Fruit fly (Drosophila melanogaster) whole organism, wandering third instar larva: ENCODE measurements around the gene slif.

ENCODE experiments used
- CG32264 ChIP-seq: fragments of 200-800 bp; sonication (Bioruptor generic); optimal IDR thresholded peaks from 2 replicates; lab custom pipeline; 2016; ENCODE audit warnings: missing biosample characterization, missing genetic modification characterization
- CrebA ChIP-seq: fragments of 200-800 bp; sonication (Bioruptor generic); optimal IDR thresholded peaks from 2 replicates; lab custom pipeline; 2016; ENCODE audit warnings: missing biosample characterization, mild to moderate bottlenecking, missing genetic modification characterization, borderline replicate concordance
- Dfd ChIP-seq: fragments of >200 bp; optimal IDR thresholded peaks from 2 replicates; lab custom pipeline; 2017; ENCODE audit warnings: missing biosample characterization, missing genetic modification characterization
- Dif ChIP-seq: fragments of 200-275, 200-300 bp; sonication (Bioruptor generic); optimal IDR thresholded peaks from 2 replicates; lab custom pipeline; 2018; ENCODE audit warnings: missing biosample characterization, missing genetic modification characterization; ENCODE audit not compliant: partially characterized antibody
- GATAd ChIP-seq: sonication (Bioruptor generic); optimal IDR thresholded peaks from 2 replicates; lab custom pipeline; 2016; ENCODE audit warnings: missing biosample characterization, missing genetic modification characterization
- HLH106 ChIP-seq: fragments of 200-800 bp; optimal IDR thresholded peaks from 3 replicates; lab custom pipeline; 2019; ENCODE audit warnings: missing biosample characterization, mild to moderate bottlenecking, missing genetic modification characterization, moderate library complexity
- Hnf4 ChIP-seq: fragments of 200-800 bp; sonication (Bioruptor generic); optimal IDR thresholded peaks from 2 replicates; lab custom pipeline; 2016; ENCODE audit warnings: missing biosample characterization, mild to moderate bottlenecking, missing genetic modification characterization
- Hr78 ChIP-seq: fragments of >200 bp; optimal IDR thresholded peaks from 2 replicates; lab custom pipeline; 2017; ENCODE audit warnings: missing biosample characterization, missing genetic modification characterization
- Hr83 ChIP-seq: fragments of 200-300 bp; sonication (Bioruptor generic); optimal IDR thresholded peaks from 2 replicates; lab custom pipeline; 2016; ENCODE audit warnings: missing biosample characterization, mild to moderate bottlenecking, missing genetic modification characterization, moderate library complexity; ENCODE audit not compliant: poor library complexity, severe bottlenecking
- Mio ChIP-seq: sonication (Bioruptor generic); optimal IDR thresholded peaks from 2 replicates; lab custom pipeline; 2016; ENCODE audit warnings: missing biosample characterization, missing genetic modification characterization
- Myc ChIP-seq: fragments of >200 bp; optimal IDR thresholded peaks from 2 replicates; lab custom pipeline; 2017
- OdsH ChIP-seq: fragments of 200-800 bp; sonication (Bioruptor generic); optimal IDR thresholded peaks from 2 replicates; lab custom pipeline; 2016; ENCODE audit warnings: missing biosample characterization, mild to moderate bottlenecking, missing genetic modification characterization
- Rel ChIP-seq, 2 experiments: fragments of 200-800 bp; sonication (Bioruptor generic) in 1 of 2; optimal IDR thresholded peaks; 2 replicates in 1 of 2; 3 replicates in 1 of 2; lab custom pipeline; 2016 to 2019; ENCODE audit warnings: mild to moderate bottlenecking in 2 of 2, missing biosample characterization in 2 of 2, missing genetic modification characterization in 2 of 2, moderate library complexity in 1 of 2
- Sp1 ChIP-seq: fragments of 200-800 bp; sonication (Bioruptor generic); optimal IDR thresholded peaks from 3 replicates; lab custom pipeline; 2019; ENCODE audit warnings: missing biosample characterization, mild to moderate bottlenecking, missing genetic modification characterization, moderate library complexity
- Vsx2 ChIP-seq: fragments of 200-300, 225-300 bp; sonication (Bioruptor generic); optimal IDR thresholded peaks from 2 replicates; lab custom pipeline; 2018; ENCODE audit warnings: missing biosample characterization, missing genetic modification characterization; ENCODE audit not compliant: partially characterized antibody
- br ChIP-seq: fragments of 200-800 bp; sonication (Bioruptor generic); optimal IDR thresholded peaks from 2 replicates; lab custom pipeline; 2016; ENCODE audit warnings: missing biosample characterization, missing genetic modification characterization
- brk ChIP-seq: fragments of 200-800 bp; sonication (Bioruptor generic); optimal IDR thresholded peaks from 2 replicates; lab custom pipeline; 2016; ENCODE audit warnings: missing biosample characterization, mild to moderate bottlenecking, missing genetic modification characterization
- dl ChIP-seq, 2 experiments: fragments of 175-275, 200-275 bp in 1 of 2; fragments of 200-275 bp in 1 of 2; sonication (Bioruptor generic); optimal IDR thresholded peaks; lab custom pipeline; 2018; ENCODE audit warnings: mild to moderate bottlenecking in 2 of 2, missing biosample characterization in 2 of 2, missing genetic modification characterization in 2 of 2, moderate library complexity in 2 of 2; ENCODE audit not compliant: partially characterized antibody in 2 of 2, insufficient read depth in 1 of 2
- dmrt93B ChIP-seq: fragments of 200-800 bp; sonication (Bioruptor generic); optimal IDR thresholded peaks from 2 replicates; lab custom pipeline; 2018; ENCODE audit warnings: missing biosample characterization, mild to moderate bottlenecking, missing genetic modification characterization
- dsf ChIP-seq: sonication (Bioruptor generic); optimal IDR thresholded peaks from 2 replicates; lab custom pipeline; 2016; ENCODE audit warnings: missing biosample characterization, missing genetic modification characterization, borderline replicate concordance
- foxo ChIP-seq, 2 experiments: fragments of 200-800 bp; sonication (Bioruptor generic); optimal IDR thresholded peaks; 2 replicates in 1 of 2; 3 replicates in 1 of 2; lab custom pipeline; 2016 to 2017; ENCODE audit warnings: missing biosample characterization in 2 of 2, missing genetic modification characterization in 2 of 2
- fru ChIP-seq: fragments of 200-800 bp; sonication (Bioruptor generic); optimal IDR thresholded peaks from 3 replicates; lab custom pipeline; 2016; ENCODE audit warnings: missing biosample characterization, mild to moderate bottlenecking, missing genetic modification characterization
- h ChIP-seq: fragments of 200-800 bp; sonication (Bioruptor generic); optimal IDR thresholded peaks from 3 replicates; lab custom pipeline; 2016; ENCODE audit warnings: missing biosample characterization, mild to moderate bottlenecking, missing genetic modification characterization
- jim ChIP-seq: fragments of 175-275, 200-325 bp; sonication (Bioruptor generic); optimal IDR thresholded peaks from 2 replicates; lab custom pipeline; 2016; ENCODE audit warnings: missing biosample characterization, mild to moderate bottlenecking, missing genetic modification characterization
- lola ChIP-seq: fragments of >200 bp; optimal IDR thresholded peaks from 2 replicates; lab custom pipeline; 2017; ENCODE audit warnings: missing biosample characterization, missing genetic modification characterization
- psq ChIP-seq: fragments of 200-800 bp; sonication (Bioruptor generic); optimal IDR thresholded peaks from 3 replicates; lab custom pipeline; 2017; ENCODE audit warnings: missing biosample characterization, mild to moderate bottlenecking, missing genetic modification characterization, moderate library complexity
- rgr ChIP-seq: fragments of 200-800 bp; sonication (Bioruptor generic); optimal IDR thresholded peaks from 3 replicates; lab custom pipeline; 2016; ENCODE audit warnings: missing biosample characterization, mild to moderate bottlenecking, missing genetic modification characterization
- sage ChIP-seq: fragments of 200-800 bp; sonication (Bioruptor generic); optimal IDR thresholded peaks from 2 replicates; lab custom pipeline; 2016; ENCODE audit warnings: missing biosample characterization, mild to moderate bottlenecking, missing genetic modification characterization
- tai ChIP-seq: sonication (Bioruptor generic); optimal IDR thresholded peaks from 2 replicates; lab custom pipeline; 2016; ENCODE audit warnings: missing biosample characterization, missing genetic modification characterization
- usp ChIP-seq: fragments of >200 bp; optimal IDR thresholded peaks from 2 replicates; lab custom pipeline; 2017; ENCODE audit warnings: missing biosample characterization, missing genetic modification characterization

The slif gene

DNA sequence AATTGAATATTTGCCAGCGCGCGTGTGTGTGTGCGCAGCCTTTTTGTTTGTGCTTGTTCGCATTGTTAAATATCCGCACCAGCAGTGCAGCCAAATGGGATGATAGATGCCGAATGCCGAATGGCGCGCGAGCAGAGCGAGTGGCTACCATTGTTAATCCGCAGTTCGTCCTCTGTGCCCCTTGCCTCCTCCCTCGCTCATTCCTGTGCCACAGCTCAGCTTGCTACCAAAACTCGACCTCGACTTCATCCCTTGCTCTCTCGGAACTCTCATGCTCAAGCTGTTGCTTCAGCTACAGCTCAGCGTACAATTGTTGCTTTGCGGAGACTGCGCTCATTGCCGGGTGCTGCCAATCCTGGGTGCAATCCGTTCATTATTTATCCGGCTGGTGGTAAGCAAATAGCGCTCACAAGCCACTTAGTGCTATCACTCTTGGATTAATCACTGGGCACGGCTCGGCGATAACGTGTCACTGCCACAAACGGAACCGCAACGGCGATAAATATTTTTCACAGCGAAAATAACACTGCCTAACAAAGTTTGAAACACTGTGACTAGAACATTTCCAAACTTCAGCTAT, 28.6 kb downstream of the slif start:
- TF ChIP-seq Myc = no peak
- no peak for TF ChIP-seq Hr83 (GFP tag; lab: Kevin White, UChicago)
- TF ChIP-seq GATAd (GFP tag; lab: Kevin White, UChicago) = no peak
- TF ChIP-seq Hr78 (GFP tag; lab: Kevin White, UChicago) = no peak
- TF ChIP-seq sage (GFP tag; lab: Kevin White, UChicago) = no peak
- no peak for TF ChIP-seq jim
- no peak for TF ChIP-seq Mio (GFP tag; lab: Kevin White, UChicago)
- no peak for TF ChIP-seq h (GFP tag; lab: Kevin White, UChicago)
- no peak for TF ChIP-seq dmrt93B (GFP tag; lab: Kevin White, UChicago)
- no peak for TF ChIP-seq CrebA (GFP tag; lab: Kevin White, UChicago)
- no peak for TF ChIP-seq OdsH (GFP tag; lab: Kevin White, UChicago)
- no peak for TF ChIP-seq br (GFP tag; lab: Kevin White, UChicago)
- no peak for TF ChIP-seq Dif (GFP tag; lab: Kevin White, UChicago)
- no peak for TF ChIP-seq HLH106 (tag; lab: Kevin White, UChicago)
- TF ChIP-seq Sp1 = no peak
- TF ChIP-seq psq (GFP tag; lab: Kevin White, UChicago) = no peak
- no peak for TF ChIP-seq tai (GFP tag; lab: Kevin White, UChicago)
- TF ChIP-seq CG32264 (GFP tag; lab: Kevin White, UChicago) = no peak

- peak; percentile 52 for TF ChIP-seq HLH106 (tag; lab: Kevin White, UChicago)
- no peak for TF ChIP-seq CG32264 (GFP tag; lab: Kevin White, UChicago)
- TF ChIP-seq Dif (GFP tag; lab: Kevin White, UChicago) = peak; percentile 70
- TF ChIP-seq psq (GFP tag; lab: Kevin White, UChicago) = peak; percentile 16
- TF ChIP-seq fru = peak; percentile 2
- TF ChIP-seq jim = no peak
- no peak for TF ChIP-seq Hr78 (GFP tag; lab: Kevin White, UChicago)
- TF ChIP-seq CrebA (GFP tag; lab: Kevin White, UChicago) = no peak
- TF ChIP-seq Hnf4 (GFP tag; lab: Kevin White, UChicago) = no peak
- no peak for TF ChIP-seq Dfd
- TF ChIP-seq OdsH (GFP tag; lab: Kevin White, UChicago) = no peak
- no peak for TF ChIP-seq dsf (GFP tag; lab: Kevin White, UChicago)
- TF ChIP-seq Rel (GFP tag; optimal IDR thresholded peaks at IDR 0.05; lab: Kevin White, UChicago) = no peak
- TF ChIP-seq Rel (tag; optimal IDR thresholded peaks at IDR 0.05; lab: Kevin White, UChicago) = no peak
- TF ChIP-seq GATAd (GFP tag; lab: Kevin White, UChicago) = no peak
- no peak for TF ChIP-seq lola (GFP tag; lab: Kevin White, UChicago)
- TF ChIP-seq sage (GFP tag; lab: Kevin White, UChicago) = no peak
- no peak for TF ChIP-seq brk (GFP tag; lab: Kevin White, UChicago)
- TF ChIP-seq dl (GFP tag; optimal IDR thresholded peaks at IDR 0.05; lab: Kevin White, UChicago; ENCODE audit: insufficient read depth in 1 of 2, partially characterized antibody in 2 of 2) = peak; percentile 61 to 62
- peak; percentile 54 for TF ChIP-seq Sp1
- TF ChIP-seq Hr83 (GFP tag; lab: Kevin White, UChicago) = no peak
- TF ChIP-seq rgr (GFP tag; lab: Kevin White, UChicago) = no peak
- TF ChIP-seq dmrt93B (GFP tag; lab: Kevin White, UChicago) = peak; percentile 45
- no peak for TF ChIP-seq Myc
- TF ChIP-seq usp (GFP tag; lab: Kevin White, UChicago) = no peak
- peak; percentile 47 for TF ChIP-seq Vsx2 (GFP tag; lab: Kevin White, UChicago)
- TF ChIP-seq foxo (GFP tag; optimal IDR thresholded peaks at IDR 0.05; lab: Kevin White, UChicago) = no peak
- TF ChIP-seq, all 38 proteins: peak for 8
These were observed 29.2 kb downstream of the slif start, which contains the start of gene CG12768 for dm6 chr3L:22909914-22910541. CG12768 (plus strand) TSS chr3L:22910491.

DNA sequence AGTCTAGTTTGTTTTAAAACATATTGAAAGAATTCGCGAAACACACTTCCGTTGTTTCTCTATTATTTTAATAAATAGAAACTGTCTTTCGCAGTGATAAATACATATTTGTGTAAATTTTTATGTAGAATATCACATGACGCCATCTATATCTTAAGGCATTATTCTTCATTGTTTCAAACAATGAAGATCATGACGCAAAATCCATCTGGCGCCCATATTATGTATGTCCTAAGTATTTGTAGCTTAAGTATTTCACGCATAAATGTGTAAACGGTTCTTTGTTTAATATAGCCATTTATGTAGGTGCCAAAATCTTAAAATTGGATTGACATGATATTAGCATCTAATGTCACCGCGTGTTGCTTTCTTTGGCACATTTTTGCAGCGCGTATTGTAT, 59.4 kb downstream of the slif start:
- TF ChIP-seq Hnf4 (GFP tag; lab: Kevin White, UChicago) (no peak), Rel (GFP tag; optimal IDR thresholded peaks at IDR 0.05; lab: Kevin White, UChicago) (no peak), Rel (tag; optimal IDR thresholded peaks at IDR 0.05; lab: Kevin White, UChicago) (no peak)
- TF ChIP-seq, all 38 proteins: peak for 0
